Fruit fly (Drosophila melanogaster) whole organism, embryonic: Measurements from ENCODE around the gene CG42798.
"Not testable (repeated sequence)": the region's sequence is repeated elsewhere in the genome, so short reads cannot be mapped to it uniquely, and the experiment has no call there.

Experiments used
- CG10209 ChIP-seq: fragments of 200-800 bp; sonication (Bioruptor generic); optimal IDR thresholded peaks from 3 replicates; lab custom pipeline; 2017; ENCODE audit warnings: missing biosample characterization, mild to moderate bottlenecking, missing genetic modification characterization, missing genetic modification reagents
- CG2129 ChIP-seq: fragments of 200-800 bp; sonication (Bioruptor generic); IDR thresholded peaks from 2 replicates; pipeline ENCODE4 v1.3.6; 2022; ENCODE audit warnings: missing biosample characterization, missing genetic modification characterization; ENCODE audit not compliant: partially characterized antibody
- CG5953 ChIP-seq: fragments of 200-800 bp; sonication (Bioruptor generic); IDR thresholded peaks from 2 replicates; pipeline ENCODE4 v1.3.6; 2022; ENCODE audit warnings: missing biosample characterization, missing genetic modification characterization
- Hand ChIP-seq: fragments of 200-800 bp; sonication (Bioruptor generic); optimal IDR thresholded peaks from 2 replicates; lab custom pipeline; 2017; ENCODE audit warnings: mild to moderate bottlenecking, missing biosample characterization, missing genetic modification reagents, missing genetic modification characterization
- Lpt ChIP-seq: fragments of >200 bp; optimal IDR thresholded peaks from 2 replicates; lab custom pipeline; 2018; ENCODE audit warnings: missing biosample characterization, missing genetic modification characterization
- MBD-R2 ChIP-seq: fragments of 200-800 bp; sonication (Bioruptor generic); IDR thresholded peaks from 2 replicates; pipeline ENCODE4 v1.3.6; 2022; ENCODE audit warnings: missing biosample characterization, missing genetic modification characterization
- Pdp1 ChIP-seq, 2 experiments: fragments of 200-800 bp; sonication (Bioruptor generic); optimal IDR thresholded peaks; 3 replicates each; lab custom pipeline; 2016; ENCODE audit warnings: missing biosample characterization in 2 of 2, missing genetic modification characterization in 2 of 2, mild to moderate bottlenecking in 1 of 2, moderate library complexity in 1 of 2
- Poxn ChIP-seq: fragments of 200-800 bp; sonication (Bioruptor generic); IDR thresholded peaks from 2 replicates; pipeline ENCODE4 v1.3.6; 2022; ENCODE audit warnings: missing biosample characterization, missing genetic modification characterization
- ash1 ChIP-seq: fragments of 200-800 bp; sonication (Bioruptor generic); optimal IDR thresholded peaks from 2 replicates; lab custom pipeline; 2018; ENCODE audit warnings: missing biosample characterization, mild to moderate bottlenecking, missing genetic modification characterization
- bbx ChIP-seq: fragments of 200-800 bp; sonication (Bioruptor generic); IDR thresholded peaks from 2 replicates; pipeline ENCODE4 v1.3.6; 2022; ENCODE audit warnings: missing biosample characterization, missing genetic modification characterization; ENCODE audit not compliant: partially characterized antibody
- cas ChIP-seq: fragments of 200-800 bp; sonication (Bioruptor generic); IDR thresholded peaks from 2 replicates; pipeline ENCODE4 v1.3.6; 2022; ENCODE audit warnings: missing biosample characterization, missing genetic modification characterization
- ems ChIP-seq: fragments of 200-800 bp; sonication (Bioruptor generic); optimal IDR thresholded peaks from 3 replicates; lab custom pipeline; 2016; ENCODE audit warnings: missing biosample characterization, missing genetic modification characterization
- nmo ChIP-seq: fragments of 200-800 bp; sonication (Bioruptor generic); optimal IDR thresholded peaks from 2 replicates; lab custom pipeline; 2018; ENCODE audit warnings: missing biosample characterization, mild to moderate bottlenecking, missing genetic modification characterization, moderate library complexity
- pan ChIP-seq, 4 experiments: fragments of >200 bp in 3 of 4; fragments of 200-800 bp in 1 of 4; sonication (Bioruptor generic) in 1 of 4; optimal IDR thresholded peaks in 3 of 4; IDR thresholded peaks in 1 of 4; 2 replicates each; pipeline versions ENCODE4 v1.3.6 to Lab custom; 2017 to 2022; ENCODE audit warnings: missing biosample characterization in 2 of 4, missing genetic modification characterization in 2 of 4, mixed read lengths in 1 of 4
- sens ChIP-seq: fragments of 200-800 bp; sonication (Bioruptor generic); peaks from one replicate; lab custom pipeline; 2016; ENCODE audit warnings: missing biosample characterization, missing genetic modification characterization

CG42798 gene

dm6 chr3R:17449402-17449801 is 42.9 kb downstream of the CG42798 start (continued):
- no peak for TF ChIP-seq ems (GFP tag; lab: Kevin White, UChicago)
- no peak for TF ChIP-seq CG10209 (GFP tag; lab: Kevin White, UChicago)
- no peak for TF ChIP-seq ash1 (GFP tag; lab: Kevin White, UChicago)
- TF ChIP-seq Poxn = no peak
- TF ChIP-seq nmo (GFP tag; lab: Kevin White, UChicago) = peak; percentile 29
- TF ChIP-seq Lpt = no peak
- TF ChIP-seq pan (optimal IDR thresholded peaks at IDR 0.05; lab: Kevin White, UChicago) = no peak
- TF ChIP-seq pan (GFP tag; optimal IDR thresholded peaks at IDR 0.05 in 1 of 2, IDR thresholded peaks at IDR 0.05 in 1 of 2) = no peak
- no peak for TF ChIP-seq CG5953 (GFP tag; lab: Robert Waterston, UW)
- TF ChIP-seq CG2129 = no peak
- peak; percentile 48 for TF ChIP-seq sens
- no peak for TF ChIP-seq Hand (GFP tag; lab: Kevin White, UChicago)
- no peak for TF ChIP-seq cas (GFP tag; lab: Robert Waterston, UW)

- not testable (repeated sequence) for TF ChIP-seq bbx (GFP tag; lab: Robert Waterston, UW); MBD-R2 (GFP tag; lab: Robert Waterston, UW); Pdp1 (GFP tag; optimal IDR thresholded peaks at IDR 0.05; lab: Kevin White, UChicago)
Observed at dm6 chr3R:17456676-17457075, 50.2 kb downstream of the CG42798 start, which contains the start of gene CG14330. TSS of gene CG14330 (minus strand) at chr3R:17456776.
